Fruit fly (Drosophila melanogaster) whole organism, embryonic: ENCODE results near the gene CG32857.
A peak's percentile ranks its signal among the peaks of the same experiment; 100 is the strongest.

ENCODE experiments used
- Atf-2 ChIP-seq: fragments of 200-800 bp; sonication (Bioruptor generic); optimal IDR thresholded peaks from 2 replicates; lab custom pipeline; 2016; ENCODE audit warnings: missing biosample characterization, missing genetic modification characterization
- CG10147 ChIP-seq: fragments of 200-800 bp; sonication (Bioruptor generic); optimal IDR thresholded peaks from 2 replicates; lab custom pipeline; 2019; ENCODE audit warnings: missing biosample characterization, mild to moderate bottlenecking, missing genetic modification characterization, moderate library complexity
- CG10274 ChIP-seq: fragments of 200-800 bp; sonication (Bioruptor generic); optimal IDR thresholded peaks from 3 replicates; lab custom pipeline; 2017; ENCODE audit warnings: missing biosample characterization, mild to moderate bottlenecking, missing genetic modification characterization
- CG10979 ChIP-seq: fragments of 200-800 bp; sonication (Bioruptor generic); optimal IDR thresholded peaks from 2 replicates; lab custom pipeline; 2018; ENCODE audit warnings: missing biosample characterization, mild to moderate bottlenecking, missing genetic modification characterization, moderate library complexity
- CG11093 ChIP-seq: fragments of 200-800 bp; sonication (Bioruptor generic); IDR thresholded peaks from 3 replicates; pipeline ENCODE4 v1.3.6; 2022; ENCODE audit warnings: missing biosample characterization, missing genetic modification characterization
- CG12299 ChIP-seq: fragments of 200-800 bp; sonication (Bioruptor generic); optimal IDR thresholded peaks from 2 replicates; lab custom pipeline; 2018; ENCODE audit warnings: missing biosample characterization, mild to moderate bottlenecking, missing genetic modification characterization
- CG12391 ChIP-seq: fragments of 200-800 bp; sonication (Bioruptor generic); optimal IDR thresholded peaks from 3 replicates; lab custom pipeline; 2018; ENCODE audit warnings: missing biosample characterization, mild to moderate bottlenecking, missing genetic modification characterization, moderate library complexity
- CG12659 ChIP-seq: fragments of 200-800 bp; sonication (Bioruptor generic); optimal IDR thresholded peaks from 3 replicates; lab custom pipeline; 2017; ENCODE audit warnings: mild to moderate bottlenecking, missing biosample characterization, missing genetic modification reagents, missing genetic modification characterization
- CG16815 ChIP-seq: fragments of 200-800 bp; sonication (Bioruptor generic); optimal IDR thresholded peaks from 3 replicates; lab custom pipeline; 2017; ENCODE audit warnings: missing biosample characterization, mild to moderate bottlenecking, missing genetic modification characterization
- CG17385 ChIP-seq: fragments of 200-800 bp; sonication (Bioruptor generic); optimal IDR thresholded peaks from 3 replicates; lab custom pipeline; 2018; ENCODE audit warnings: missing biosample characterization, mild to moderate bottlenecking, missing genetic modification characterization
- CG2116 ChIP-seq: fragments of 200-800 bp; sonication (Bioruptor generic); optimal IDR thresholded peaks from 3 replicates; lab custom pipeline; 2018; ENCODE audit warnings: missing biosample characterization, mild to moderate bottlenecking, missing genetic modification characterization
- CG31441 ChIP-seq: fragments of 200-800 bp; sonication (Bioruptor generic); IDR thresholded peaks from 2 replicates; pipeline ENCODE4 v1.3.6; 2022; ENCODE audit warnings: missing biosample characterization, missing genetic modification characterization
- CG3281 ChIP-seq: fragments of 200-800 bp; sonication (Bioruptor generic); optimal IDR thresholded peaks from 3 replicates; lab custom pipeline; 2017; ENCODE audit warnings: missing biosample characterization, mild to moderate bottlenecking, missing genetic modification characterization
- CG3407 ChIP-seq: fragments of 200-800 bp; sonication (Bioruptor generic); optimal IDR thresholded peaks from 2 replicates; lab custom pipeline; 2018; ENCODE audit warnings: missing biosample characterization, mild to moderate bottlenecking, missing genetic modification characterization
- CG34224 ChIP-seq: fragments of 200-800 bp; sonication (Bioruptor generic); IDR thresholded peaks from 3 replicates; pipeline ENCODE4 v1.3.6; 2022; ENCODE audit warnings: missing biosample characterization, missing genetic modification characterization; ENCODE audit not compliant: partially characterized antibody
- CG3838 ChIP-seq: fragments of 200-800 bp; sonication (Bioruptor generic); optimal IDR thresholded peaks from 3 replicates; lab custom pipeline; 2016; ENCODE audit warnings: missing biosample characterization, missing genetic modification characterization
- CG4328 ChIP-seq: fragments of 200-800 bp; sonication (Bioruptor generic); optimal IDR thresholded peaks from 3 replicates; lab custom pipeline; 2017; ENCODE audit warnings: missing biosample characterization, missing genetic modification reagents, missing genetic modification characterization
- CG7556 ChIP-seq: fragments of 200-800 bp; sonication (Bioruptor generic); optimal IDR thresholded peaks from 2 replicates; lab custom pipeline; 2017; ENCODE audit warnings: missing biosample characterization, mild to moderate bottlenecking, missing genetic modification characterization
- CG7786 ChIP-seq: fragments of 200-800 bp; sonication (Bioruptor generic); optimal IDR thresholded peaks from 2 replicates; lab custom pipeline; 2016; ENCODE audit warnings: missing biosample characterization, missing genetic modification characterization
- CG8290 ChIP-seq, 3 experiments: fragments of 200-800 bp; sonication (Bioruptor generic); optimal IDR thresholded peaks; 2 replicates each; lab custom pipeline; 2016 to 2019; ENCODE audit warnings: missing biosample characterization in 3 of 3, missing genetic modification characterization in 3 of 3, mild to moderate bottlenecking in 2 of 3, moderate library complexity in 1 of 3
- CG8478 ChIP-seq: fragments of >200 bp; optimal IDR thresholded peaks from 2 replicates; lab custom pipeline; 2018
- CG8765 ChIP-seq: fragments of 200-800 bp; sonication (Bioruptor generic); IDR thresholded peaks from 2 replicates; pipeline ENCODE4 v1.3.6; 2022; ENCODE audit warnings: missing biosample characterization, missing genetic modification characterization
- CG9215 ChIP-seq: fragments of 200-800 bp; sonication (Bioruptor generic); IDR thresholded peaks from 2 replicates; pipeline ENCODE4 v1.3.6; 2022; ENCODE audit warnings: missing biosample characterization, missing genetic modification characterization
- D ChIP-seq, 2 experiments: fragments of 200-800 bp in 1 of 2; fragments of >200 bp in 1 of 2; sonication (Bioruptor generic) in 1 of 2; optimal IDR thresholded peaks; 2 replicates in 1 of 2; 3 replicates in 1 of 2; lab custom pipeline; 2017; ENCODE audit warnings: mild to moderate bottlenecking in 1 of 2, missing biosample characterization in 1 of 2, missing genetic modification characterization in 1 of 2, missing genetic modification reagents in 1 of 2
- Ets97D ChIP-seq: fragments of 200-800 bp; sonication (Bioruptor generic); optimal IDR thresholded peaks from 3 replicates; lab custom pipeline; 2016; ENCODE audit warnings: missing biosample characterization, missing genetic modification characterization
- Fer2 ChIP-seq: fragments of 200-800 bp; sonication (Bioruptor generic); optimal IDR thresholded peaks from 2 replicates; lab custom pipeline; 2018; ENCODE audit warnings: missing biosample characterization, mild to moderate bottlenecking, missing genetic modification characterization, moderate library complexity
- GATAe ChIP-seq: fragments of 200-800 bp; sonication (Bioruptor generic); conservative IDR thresholded peaks from 2 replicates; pipeline ENCODE4 v1.3.6; 2022; ENCODE audit warnings: missing biosample characterization, missing genetic modification characterization
- Hsf ChIP-seq: fragments of 200-800 bp; sonication (Bioruptor generic); optimal IDR thresholded peaks from 3 replicates; lab custom pipeline; 2016; ENCODE audit warnings: missing biosample characterization, missing genetic modification characterization
- Lpt ChIP-seq: fragments of >200 bp; optimal IDR thresholded peaks from 2 replicates; lab custom pipeline; 2018; ENCODE audit warnings: missing biosample characterization, missing genetic modification characterization
- MBD-R2 ChIP-seq: fragments of 200-800 bp; sonication (Bioruptor generic); IDR thresholded peaks from 2 replicates; pipeline ENCODE4 v1.3.6; 2022; ENCODE audit warnings: missing biosample characterization, missing genetic modification characterization
- Meics ChIP-seq: fragments of 200-800 bp; sonication (Bioruptor generic); optimal IDR thresholded peaks from 2 replicates; lab custom pipeline; 2017; ENCODE audit warnings: missing biosample characterization, mild to moderate bottlenecking, missing genetic modification characterization
- NK7.1 ChIP-seq: fragments of 200-800 bp; sonication (Bioruptor generic); optimal IDR thresholded peaks from 3 replicates; lab custom pipeline; 2016; ENCODE audit warnings: missing biosample characterization, missing genetic modification characterization
- Six4 ChIP-seq: fragments of 200-800 bp; sonication (Bioruptor generic); optimal IDR thresholded peaks from 2 replicates; lab custom pipeline; 2016; ENCODE audit warnings: missing biosample characterization, missing genetic modification characterization
- TFAM ChIP-seq: fragments of 200-800 bp; sonication (Bioruptor generic); optimal IDR thresholded peaks from 2 replicates; lab custom pipeline; 2017; ENCODE audit warnings: missing biosample characterization, missing genetic modification characterization, inconsistent platforms
- Xbp1 ChIP-seq: fragments of 200-800 bp; sonication (Bioruptor generic); optimal IDR thresholded peaks from 3 replicates; lab custom pipeline; 2016; ENCODE audit warnings: missing biosample characterization, mild to moderate bottlenecking, missing genetic modification characterization
- aop ChIP-seq: fragments of 200-800 bp; sonication (Bioruptor generic); IDR thresholded peaks from 2 replicates; pipeline ENCODE4 v1.3.6; 2022; ENCODE audit warnings: missing biosample characterization, missing genetic modification characterization
- bcd ChIP-seq: fragments of 200-800 bp; sonication (Bioruptor generic); optimal IDR thresholded peaks from 2 replicates; lab custom pipeline; 2017; ENCODE audit warnings: missing biosample characterization, mild to moderate bottlenecking, missing genetic modification characterization
- chn ChIP-seq: fragments of 200-800 bp; sonication (Bioruptor generic); optimal IDR thresholded peaks from 2 replicates; lab custom pipeline; 2016; ENCODE audit warnings: missing biosample characterization, missing genetic modification characterization
- crc ChIP-seq: fragments of 200-800 bp; sonication (Bioruptor generic); optimal IDR thresholded peaks from 2 replicates; lab custom pipeline; 2016; ENCODE audit warnings: missing biosample characterization, missing genetic modification characterization
- dmrt99B ChIP-seq: fragments of 200-800 bp; sonication (Bioruptor generic); optimal IDR thresholded peaks from 2 replicates; lab custom pipeline; 2018; ENCODE audit warnings: missing biosample characterization, mild to moderate bottlenecking, missing genetic modification characterization, moderate library complexity
- dpn ChIP-seq, 2 experiments: fragments of 200-800 bp; sonication (Bioruptor generic); optimal IDR thresholded peaks; 3 replicates each; lab custom pipeline; 2016; ENCODE audit warnings: missing biosample characterization in 2 of 2, missing genetic modification characterization in 2 of 2
- fd96Cb ChIP-seq: fragments of 200-800 bp; sonication (Bioruptor generic); optimal IDR thresholded peaks from 2 replicates; lab custom pipeline; 2018; ENCODE audit warnings: missing biosample characterization, mild to moderate bottlenecking, missing genetic modification characterization, moderate library complexity
- gsb ChIP-seq: fragments of 200-800 bp; sonication (Bioruptor generic); IDR thresholded peaks from 2 replicates; pipeline ENCODE4 v1.3.6; 2022; ENCODE audit warnings: missing biosample characterization, missing genetic modification characterization
- klu ChIP-seq: fragments of 200-800 bp; sonication (Bioruptor generic); IDR thresholded peaks from 2 replicates; pipeline ENCODE4 v1.3.6; 2022; ENCODE audit warnings: missing biosample characterization, missing genetic modification characterization
- lilli ChIP-seq: fragments of 200-800 bp; sonication (Bioruptor generic); optimal IDR thresholded peaks from 3 replicates; lab custom pipeline; 2016; ENCODE audit warnings: missing biosample characterization, missing genetic modification characterization
- repo ChIP-seq: fragments of 200-800 bp; sonication (Bioruptor generic); optimal IDR thresholded peaks from 2 replicates; lab custom pipeline; 2016; ENCODE audit warnings: missing biosample characterization, missing genetic modification characterization
- scrt ChIP-seq: fragments of 200-800 bp; sonication (Bioruptor generic); optimal IDR thresholded peaks from 2 replicates; lab custom pipeline; 2018; ENCODE audit warnings: missing biosample characterization, mild to moderate bottlenecking, missing genetic modification characterization, moderate library complexity
- slp2 ChIP-seq: fragments of 200-800 bp; sonication (Bioruptor generic); optimal IDR thresholded peaks from 2 replicates; lab custom pipeline; 2016; ENCODE audit warnings: missing biosample characterization, missing genetic modification characterization
- so ChIP-seq: fragments of 200-800 bp; sonication (Bioruptor generic); IDR thresholded peaks from 3 replicates; pipeline ENCODE4 v1.3.6; 2022; ENCODE audit warnings: missing biosample characterization, missing genetic modification characterization
- tin ChIP-seq: fragments of 200-800 bp; sonication (Bioruptor generic); optimal IDR thresholded peaks from 3 replicates; lab custom pipeline; 2016; ENCODE audit warnings: missing biosample characterization, missing genetic modification characterization
- z ChIP-seq: fragments of 200-800 bp; sonication (Bioruptor generic); IDR thresholded peaks from 3 replicates; pipeline ENCODE4 v1.3.6; 2022; ENCODE audit warnings: missing biosample characterization, missing genetic modification characterization

Gene CG32857

DNA sequence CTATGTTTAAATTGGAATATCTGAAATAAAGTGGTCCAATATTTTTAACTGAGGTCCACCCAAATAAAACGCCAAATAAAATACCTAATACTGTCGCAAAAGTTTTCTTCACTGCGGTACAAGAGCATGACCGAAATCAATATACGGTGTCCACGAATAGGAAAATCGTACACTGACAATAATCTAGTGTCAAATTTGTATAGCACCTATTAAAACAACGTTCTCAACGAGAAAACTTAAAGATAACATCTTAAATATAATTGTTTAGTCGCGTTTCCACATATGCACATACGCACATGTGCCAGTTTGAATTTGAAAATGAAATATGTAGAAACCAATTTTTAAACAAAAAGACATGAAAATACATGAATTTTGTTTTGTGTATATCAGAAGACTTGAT lies 14.0 kb upstream of the CG32857 start (continued):
- peak; percentile 80 for TF ChIP-seq Xbp1
- TF ChIP-seq D (optimal IDR thresholded peaks at IDR 0.05; lab: Kevin White, UChicago): no peak
- TF ChIP-seq D (GFP tag; optimal IDR thresholded peaks at IDR 0.05; lab: Kevin White, UChicago): peak; percentile 75
- TF ChIP-seq CG3407: peak; percentile 50
- TF ChIP-seq Atf-2 (GFP tag; lab: Kevin White, UChicago): peak; percentile 73
- peak; percentile 62 for TF ChIP-seq CG12299 (tag; lab: Kevin White, UChicago)
- peak; percentile 52 for TF ChIP-seq slp2
- peak; percentile 4 for TF ChIP-seq TFAM
- peak; percentile 67 for TF ChIP-seq CG7556
- TF ChIP-seq CG8290 (GFP tag; optimal IDR thresholded peaks at IDR 0.05; lab: Kevin White, UChicago): peak; percentile 32
- peak in 1 of 2 experiments; percentile 31 for TF ChIP-seq CG8290 (tag; optimal IDR thresholded peaks at IDR 0.05; lab: Kevin White, UChicago)
- peak; percentile 59 for TF ChIP-seq Meics (GFP tag; lab: Kevin White, UChicago)
- peak; percentile 53 for TF ChIP-seq bcd (GFP tag; lab: Kevin White, UChicago)
- TF ChIP-seq CG8765 (GFP tag; lab: Robert Waterston, UW): no peak; the same call in 1 of the 2 replicates
- TF ChIP-seq CG17385 (GFP tag; lab: Kevin White, UChicago): peak; percentile 71
- no peak for TF ChIP-seq CG10274 (GFP tag; lab: Kevin White, UChicago)
- peak; percentile 87 for TF ChIP-seq CG10979
- TF ChIP-seq CG3281 (GFP tag; lab: Kevin White, UChicago): peak; percentile 67
- TF ChIP-seq chn (GFP tag; lab: Kevin White, UChicago): peak; percentile 73
- TF ChIP-seq lilli (GFP tag; lab: Kevin White, UChicago): peak; percentile 63
- no peak for TF ChIP-seq NK7.1 (GFP tag; lab: Kevin White, UChicago)
- TF ChIP-seq crc (GFP tag; lab: Kevin White, UChicago): peak; percentile 30
- TF ChIP-seq Hsf (GFP tag; lab: Kevin White, UChicago): peak; percentile 77
- peak; percentile 63 for TF ChIP-seq CG4328 (GFP tag; lab: Kevin White, UChicago)
- TF ChIP-seq CG11093 (GFP tag; lab: Robert Waterston, UW): peak; percentile 63
- peak; percentile 52 for TF ChIP-seq CG7786 (GFP tag; lab: Kevin White, UChicago)
- peak; percentile 15 for TF ChIP-seq scrt (GFP tag; lab: Kevin White, UChicago)
- peak; percentile 77 for TF ChIP-seq dmrt99B (tag; lab: Kevin White, UChicago)
- no peak for TF ChIP-seq CG8478 (lab: Kevin White, UChicago)
- no peak for TF ChIP-seq GATAe (GFP tag; lab: Robert Waterston, UW)
- no peak for TF ChIP-seq CG34224 (GFP tag; lab: Robert Waterston, UW)
- peak; percentile 33 for TF ChIP-seq Fer2 (tag; lab: Kevin White, UChicago)
- TF ChIP-seq dpn (GFP tag; optimal IDR thresholded peaks at IDR 0.05; lab: Kevin White, UChicago): peak; percentile 51 to 59
- TF ChIP-seq tin: peak; percentile 71
- peak; percentile 79 for TF ChIP-seq CG12391 (tag; lab: Kevin White, UChicago)
- peak; percentile 40; the same call in 1 of the 2 replicates for TF ChIP-seq MBD-R2 (GFP tag; lab: Robert Waterston, UW)
- TF ChIP-seq Six4 (GFP tag; lab: Kevin White, UChicago): peak; percentile 65
- peak; percentile 29 for TF ChIP-seq CG3838 (GFP tag; lab: Kevin White, UChicago)
- TF ChIP-seq CG12659 (GFP tag; lab: Kevin White, UChicago): peak; percentile 63
- no peak; the same call in 1 of the 2 replicates for TF ChIP-seq CG9215 (GFP tag; lab: Robert Waterston, UW)
- peak; percentile 36 for TF ChIP-seq CG10147 (GFP tag; lab: Kevin White, UChicago)
- no peak for TF ChIP-seq gsb
- TF ChIP-seq so (GFP tag; lab: Robert Waterston, UW): no peak
- TF ChIP-seq fd96Cb: peak; percentile 79
- no peak for TF ChIP-seq z (GFP tag; lab: Robert Waterston, UW)
- TF ChIP-seq Lpt (GFP tag; lab: Kevin White, UChicago): no peak
- peak; percentile 23 for TF ChIP-seq repo
- TF ChIP-seq klu (GFP tag; lab: Robert Waterston, UW): no peak
- peak; percentile 32 for TF ChIP-seq CG2116 (GFP tag; lab: Kevin White, UChicago)
- TF ChIP-seq Ets97D: peak; percentile 36
- peak; percentile 44 for TF ChIP-seq CG16815 (GFP tag; lab: Kevin White, UChicago)
- no peak for TF ChIP-seq aop (GFP tag; lab: Robert Waterston, UW)
- TF ChIP-seq CG31441: peak; percentile 77
